Worm (Caenorhabditis elegans): ENCODE measurements around the gene R10E4.1.

Gene R10E4.1

DNA sequence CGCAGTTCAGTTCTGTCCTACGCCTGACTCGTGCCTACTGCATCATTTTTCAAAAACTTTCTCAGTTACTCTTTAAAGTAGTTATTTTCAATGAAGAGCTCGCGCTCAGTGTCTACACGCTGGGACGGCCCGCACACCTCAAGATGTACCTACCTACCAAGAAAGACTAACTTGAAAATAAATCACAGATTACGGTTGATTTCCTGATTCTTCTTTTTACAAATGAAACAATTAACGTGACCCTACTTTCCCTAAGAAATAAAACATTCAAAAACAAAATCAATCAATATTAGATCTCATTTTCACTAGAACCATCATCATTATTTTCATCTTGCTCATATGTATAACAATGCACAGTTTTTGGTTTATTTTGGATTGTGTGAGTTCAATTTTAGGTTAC lies 51.9 kb downstream of the R10E4.1 start, which contains the start of gene H38K22.7:
Gene H38K22.7, plus strand, starts transcription at position 301 of the 400 bp plus-strand sequence.
- TF ChIP-seq ref-1 (GFP tag; conservative IDR thresholded peaks at IDR 0.05): no peak
- TF ChIP-seq klf-2 (GFP tag; conservative IDR thresholded peaks at IDR 0.05): no peak
- TF ChIP-seq flt-1 (GFP tag; IDR thresholded peaks at IDR 0.05): no peak
- TF ChIP-seq tab-1 (GFP tag; IDR thresholded peaks at IDR 0.05): no peak
- no peak for TF ChIP-seq med-1 (GFP tag; optimal IDR thresholded peaks at IDR 0.05; ENCODE audit: insufficient read depth)
- TF ChIP-seq ztf-23 (GFP tag; IDR thresholded peaks at IDR 0.05): no peak
- TF ChIP-seq cog-1 (tag; optimal IDR thresholded peaks at IDR 0.05): no peak
- TF ChIP-seq T22C8.4 (GFP tag; IDR thresholded peaks at IDR 0.05): no peak
- TF ChIP-seq ztf-29 (GFP tag; IDR thresholded peaks at IDR 0.05): no peak

Data from whole organism, midembryonic.